Worm (Caenorhabditis elegans) whole organism, midembryonic: Measurements from ENCODE around the gene srh-7.

Experiments used
- T22C8.4 ChIP-seq: fragments of 200-800 bp; sonication (Bioruptor generic); IDR thresholded peaks from 2 replicates; pipeline ENCODE4 v1.3.6; 2022; ENCODE audit warnings: missing genetic modification characterization, missing compliant biosample characterization
- cog-1 ChIP-seq: sonication (generic microtip); optimal IDR thresholded peaks from 2 replicates; lab custom pipeline; 2016; ENCODE audit warnings: missing genetic modification characterization, missing compliant biosample characterization
- flt-1 ChIP-seq: fragments of 200-800 bp; sonication (Bioruptor generic); IDR thresholded peaks from 2 replicates; pipeline ENCODE4 v1.3.6; 2022; ENCODE audit warnings: missing genetic modification characterization, missing compliant biosample characterization
- klf-2 ChIP-seq: fragments of 200-800 bp; sonication (Bioruptor generic); conservative IDR thresholded peaks from 2 replicates; pipeline ENCODE4 v1.3.6; 2022; ENCODE audit warnings: missing genetic modification reagents, missing genetic modification characterization, missing compliant biosample characterization
- med-1 ChIP-seq: sonication (generic microtip); optimal IDR thresholded peaks from 2 replicates; lab custom pipeline; 2017; ENCODE audit warnings: missing genetic modification characterization, mild to moderate bottlenecking, missing compliant biosample characterization, antibody characterized with exemption, missing genetic modification reagents; ENCODE audit not compliant: insufficient read depth
- ref-1 ChIP-seq: fragments of 200-800 bp; sonication (Bioruptor generic); conservative IDR thresholded peaks from 2 replicates; pipeline ENCODE4 v1.3.6; 2022; ENCODE audit warnings: missing genetic modification reagents, missing genetic modification characterization, missing compliant biosample characterization
- tab-1 ChIP-seq: fragments of 200-800 bp; sonication (Bioruptor generic); IDR thresholded peaks from 2 replicates; pipeline ENCODE4 v1.3.6; 2022; ENCODE audit warnings: missing genetic modification characterization, missing compliant biosample characterization
- ztf-23 ChIP-seq: fragments of 200-800 bp; sonication (Bioruptor generic); IDR thresholded peaks from 2 replicates; pipeline ENCODE4 v1.3.6; 2022; ENCODE audit warnings: missing genetic modification reagents, missing genetic modification characterization, missing compliant biosample characterization
- ztf-29 ChIP-seq: fragments of 200-800 bp; sonication (Bioruptor generic); IDR thresholded peaks from 2 replicates; pipeline ENCODE4 v1.3.6; 2022; ENCODE audit warnings: missing genetic modification reagents, missing genetic modification characterization, missing compliant biosample characterization

Gene srh-7

ce11 chrV:4043632-4044031 lies 35.6 kb downstream of the srh-7 start, which contains the start of gene phat-3:
TSS of gene phat-3 (plus strand) at chrV:4043932.
- TF ChIP-seq ztf-23 (GFP tag; lab: Robert Waterston, UW) (no peak), flt-1 (GFP tag; lab: Robert Waterston, UW) (no peak), klf-2 (GFP tag; lab: Robert Waterston, UW) (no peak), T22C8.4 (GFP tag; lab: Robert Waterston, UW) (no peak)

DNA sequence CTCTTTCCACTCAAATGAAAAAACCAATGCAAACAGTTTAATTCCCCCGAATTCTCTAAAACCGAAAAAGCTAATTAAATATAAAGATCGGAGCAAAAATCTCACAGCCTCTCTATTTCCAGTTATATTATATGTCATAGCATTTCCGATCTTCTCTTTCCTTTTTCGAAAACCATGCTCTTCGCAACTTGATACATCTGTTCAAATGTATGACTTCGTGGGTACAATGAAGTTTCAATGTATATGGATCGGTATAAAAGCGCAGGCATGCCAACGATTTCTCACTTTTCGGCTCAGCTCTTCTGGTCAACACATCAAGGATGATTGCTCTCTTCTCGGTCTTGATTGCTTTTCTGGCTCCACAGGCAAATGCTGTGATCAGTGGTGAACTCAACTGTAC lies 38.1 kb downstream of the srh-7 start, which contains the start of gene phat-7:
TSS of gene phat-7 (plus strand) at position 301 of the 400 bp plus-strand sequence.
- TF ChIP-seq klf-2 (GFP tag; lab: Robert Waterston, UW) = no peak
- no peak for TF ChIP-seq ztf-29 (GFP tag; lab: Robert Waterston, UW)
- TF ChIP-seq ref-1 (GFP tag; lab: Robert Waterston, UW) = no peak
- no peak for TF ChIP-seq ztf-23 (GFP tag; lab: Robert Waterston, UW)
- no peak for TF ChIP-seq med-1 (GFP tag; lab: Kevin White, UChicago)
- TF ChIP-seq cog-1 (tag; lab: Kevin White, UChicago) = no peak
- TF ChIP-seq T22C8.4 (GFP tag; lab: Robert Waterston, UW) = no peak

DNA sequence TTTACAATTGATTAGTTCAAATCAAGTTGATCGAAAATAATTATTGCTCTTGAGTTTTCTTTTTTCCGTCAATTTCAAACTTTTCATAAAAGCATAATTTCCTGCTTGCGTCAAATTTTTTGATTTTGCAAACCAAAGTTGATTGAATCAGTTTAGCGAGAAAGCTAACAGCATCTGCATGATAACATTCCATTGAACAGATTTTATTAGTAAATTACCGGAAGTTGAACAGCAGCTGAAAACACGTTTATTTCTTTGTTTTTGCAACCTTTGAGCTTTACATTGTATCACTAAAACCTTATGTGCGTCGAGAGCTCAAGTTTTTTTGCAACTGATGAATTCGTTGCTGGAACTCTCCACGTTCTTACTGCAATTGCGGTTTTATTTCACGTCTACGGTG lies 39.5 kb downstream of the srh-7 start, which contains the start of gene srh-169:
TSS of gene srh-169 (plus strand) at position 301 of the 400 bp plus-strand sequence.
- TF ChIP-seq flt-1 (GFP tag; lab: Robert Waterston, UW) (no peak), T22C8.4 (GFP tag; lab: Robert Waterston, UW) (no peak), tab-1 (GFP tag; lab: Robert Waterston, UW) (no peak), ref-1 (GFP tag; lab: Robert Waterston, UW) (no peak), klf-2 (GFP tag; lab: Robert Waterston, UW) (no peak), ztf-29 (GFP tag; lab: Robert Waterston, UW) (no peak), ztf-23 (GFP tag; lab: Robert Waterston, UW) (no peak), cog-1 (tag; lab: Kevin White, UChicago) (no peak), med-1 (GFP tag; lab: Kevin White, UChicago) (no peak)

- TF ChIP-seq ref-1 (GFP tag; lab: Robert Waterston, UW) = no peak
- no peak for TF ChIP-seq med-1 (GFP tag; lab: Kevin White, UChicago)
- no peak for TF ChIP-seq klf-2 (GFP tag; lab: Robert Waterston, UW)
Observed at ce11 chrV:4055025-4055424, 47.0 kb downstream of the srh-7 start, which contains the start of gene djr-1.2. TSS of gene djr-1.2 (minus strand) at chrV:4055125.

- TF ChIP-seq ztf-29 (GFP tag; lab: Robert Waterston, UW) = no peak
- TF ChIP-seq cog-1 (tag; lab: Kevin White, UChicago) = no peak
- no peak for TF ChIP-seq tab-1 (GFP tag; lab: Robert Waterston, UW)
- TF ChIP-seq med-1 (GFP tag; lab: Kevin White, UChicago) = no peak
- no peak for TF ChIP-seq T22C8.4 (GFP tag; lab: Robert Waterston, UW)
- no peak for TF ChIP-seq ref-1 (GFP tag; lab: Robert Waterston, UW)
- TF ChIP-seq ztf-23 (GFP tag; lab: Robert Waterston, UW) = no peak
- TF ChIP-seq klf-2 (GFP tag; lab: Robert Waterston, UW) = no peak
- no peak for TF ChIP-seq flt-1 (GFP tag; lab: Robert Waterston, UW)
Observed at ce11 chrV:4056203-4056602, 48.2 kb downstream of the srh-7 start.
